Worm (Caenorhabditis elegans): Measurements from ENCODE around the gene C53B4.2.

C53B4.2 gene

DNA sequence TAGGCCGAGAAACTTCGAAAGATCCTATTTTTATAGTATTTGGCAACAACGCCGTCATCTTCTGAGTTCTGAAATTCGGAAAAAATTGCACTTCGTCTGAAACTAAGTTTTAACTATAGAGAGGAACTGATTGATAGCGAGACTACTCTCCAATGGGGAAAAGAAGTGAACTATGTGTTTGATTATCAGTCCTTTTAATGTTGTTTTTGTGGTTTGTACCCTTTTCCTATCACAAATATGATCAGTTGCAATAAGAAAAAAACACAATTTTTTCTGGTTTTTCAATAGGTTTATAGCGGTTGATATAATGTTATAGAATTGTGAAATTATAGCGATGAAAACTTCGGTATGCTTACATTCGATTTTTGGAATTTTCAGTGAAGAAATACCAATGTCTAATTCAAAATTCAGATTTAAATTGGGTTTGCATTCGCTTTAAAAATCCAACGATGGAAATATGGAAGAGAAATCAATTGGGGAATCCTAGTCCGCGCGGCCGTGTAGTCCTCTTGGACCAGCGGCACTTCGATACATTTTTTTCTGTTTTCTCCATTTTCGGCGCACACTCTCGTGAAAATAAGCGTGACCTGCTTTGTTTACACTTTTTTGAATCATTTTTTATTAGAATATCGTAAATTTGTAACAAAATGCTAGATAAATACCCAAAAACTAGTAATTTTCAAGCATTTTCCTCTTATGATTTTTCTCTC lies 7.4 kb downstream of the C53B4.2 start, which contains the start of gene C53B4.3 (continued):
- TF ChIP-seq vab-15 (tag; optimal IDR thresholded peaks at IDR 0.05) (peak; percentile 68), hpl-2 (GFP tag; optimal IDR thresholded peaks at IDR 0.05) (no peak), irx-1 (tag; optimal IDR thresholded peaks at IDR 0.05) (peak; percentile 97), efl-1 (optimal IDR thresholded peaks at IDR 0.05) (peak; percentile 63 to 67), efl-1 (GFP tag; optimal IDR thresholded peaks at IDR 0.05 in 1 of 2) (peak; percentile 59 to 95), isw-1 (GFP tag; IDR thresholded peaks at IDR 0.05) (peak; percentile 68), hlh-4 (tag; optimal IDR thresholded peaks at IDR 0.05) (peak; percentile 80), unc-30 (tag; optimal IDR thresholded peaks at IDR 0.05) (no peak), tbx-2 (tag; optimal IDR thresholded peaks at IDR 0.05) (peak; percentile 93), sup-37 (GFP tag; optimal IDR thresholded peaks at IDR 0.05) (peak; percentile 32), nhr-77 (tag; optimal IDR thresholded peaks at IDR 0.05) (no peak), dpl-1 (GFP tag; optimal IDR thresholded peaks at IDR 0.05) (peak; percentile 42 to 67 (median 63)), pax-3 (tag; optimal IDR thresholded peaks at IDR 0.05) (peak; percentile 88), aly-2 (tag; optimal IDR thresholded peaks at IDR 0.05) (no peak), skn-1 (tag; optimal IDR thresholded peaks at IDR 0.05) (peak; percentile 16), snu-23 (GFP tag; optimal IDR thresholded peaks at IDR 0.05) (peak; percentile 91), ets-5 (GFP tag; IDR thresholded peaks at IDR 0.05) (no peak), C16A3.4 (tag; optimal IDR thresholded peaks at IDR 0.05) (no peak), lsy-2 (tag; optimal IDR thresholded peaks at IDR 0.05) (peak; percentile 66 to 79), zip-4 (GFP tag; optimal IDR thresholded peaks at IDR 0.05) (peak; percentile 53), nhr-47 (tag; optimal IDR thresholded peaks at IDR 0.05) (peak; percentile 92), rnt-1 (tag; optimal IDR thresholded peaks at IDR 0.05) (peak; percentile 99), egl-13 (tag; optimal IDR thresholded peaks at IDR 0.05) (peak; percentile 94), ceh-90 (tag; optimal IDR thresholded peaks at IDR 0.05) (peak; percentile 98), C34B4.2 (tag; optimal IDR thresholded peaks at IDR 0.05) (no peak), nhr-76 (tag; optimal IDR thresholded peaks at IDR 0.05) (no peak), nhr-28 (tag; optimal IDR thresholded peaks at IDR 0.05) (no peak), sptf-1 (tag; optimal IDR thresholded peaks at IDR 0.05) (no peak), ceh-82 (tag; optimal IDR thresholded peaks at IDR 0.05) (peak; percentile 54 to 70 (median 58)), nhr-12 (tag; optimal IDR thresholded peaks at IDR 0.05) (no peak), pqm-1 (tag; optimal IDR thresholded peaks at IDR 0.05) (no peak), ceh-88 (GFP tag; IDR thresholded peaks at IDR 0.05) (peak; percentile 66; the same call in 1 of the 2 replicates), alr-1 (tag; optimal IDR thresholded peaks at IDR 0.05; ENCODE audit: borderline replicate concordance) (no peak), nhr-85 (tag) (peak; percentile 96), nhr-11 (tag; optimal IDR thresholded peaks at IDR 0.05) (no peak), Y116A8C.19 (tag; optimal IDR thresholded peaks at IDR 0.05; ENCODE audit: borderline replicate concordance) (peak; percentile 89), lin-13 (GFP tag; optimal IDR thresholded peaks at IDR 0.05) (peak; percentile 34), blmp-1 (tag; optimal IDR thresholded peaks at IDR 0.05) (peak; percentile 56), zag-1 (tag; optimal IDR thresholded peaks at IDR 0.05) (no peak), nhr-20 (tag; optimal IDR thresholded peaks at IDR 0.05) (peak; percentile 89), hlh-17 (GFP tag; optimal IDR thresholded peaks at IDR 0.05; ENCODE audit: borderline replicate concordance) (no peak), fkh-4 (tag; optimal IDR thresholded peaks at IDR 0.05; ENCODE audit: borderline replicate concordance) (peak; percentile 97), mdl-1 (tag; optimal IDR thresholded peaks at IDR 0.05) (peak in 1 of 2 experiments; percentile 42), C04F5.9 (tag; optimal IDR thresholded peaks at IDR 0.05) (peak; percentile 87)

Data from whole organism, L1 larva.